Fruit fly (Drosophila melanogaster) whole organism: ENCODE results near the gene arg.

ENCODE experiments used
- EcR ChIP-seq, 2 experiments: fragments of >200 bp; optimal IDR thresholded peaks; 2 replicates each; lab custom pipeline; 2017; ENCODE audit warnings: missing biosample characterization in 2 of 2, missing genetic modification characterization in 2 of 2, missing genetic modification reagents in 2 of 2
- pan ChIP-seq: fragments of >200 bp; optimal IDR thresholded peaks from 2 replicates; lab custom pipeline; 2017
- usp ChIP-seq: fragments of >200 bp; optimal IDR thresholded peaks from 2 replicates; lab custom pipeline; 2017; ENCODE audit warnings: missing biosample characterization, missing genetic modification characterization, mixed read lengths

DNA sequence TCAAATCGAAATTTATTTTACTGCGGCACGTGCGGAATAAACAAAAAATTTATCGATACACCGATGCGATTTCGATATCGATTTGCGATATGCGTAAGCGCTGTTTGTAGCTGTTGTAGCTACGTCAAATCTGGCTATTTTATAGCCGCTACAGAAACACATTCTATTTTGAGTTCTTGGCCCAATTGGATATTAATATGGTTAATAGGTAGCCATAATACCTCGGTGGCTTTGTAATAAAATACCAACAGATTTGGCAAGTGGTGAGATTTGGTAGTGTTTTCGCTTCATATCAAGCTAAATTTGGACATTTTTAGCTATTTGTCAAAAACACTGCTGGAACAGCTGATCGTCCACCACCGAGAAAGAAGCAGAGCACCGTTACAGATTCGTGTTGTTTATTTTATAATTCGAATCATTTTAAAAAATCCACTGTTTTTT is 21.7 kb upstream of the arg start, which contains the start of the genes CG18273 and CG3156:
- TF ChIP-seq EcR (GFP tag; optimal IDR thresholded peaks at IDR 0.05; lab: Kevin White, UChicago) (no peak), usp (no peak), pan (no peak)
